Fruit fly (Drosophila melanogaster): ENCODE data around the gene CG32816.

The CG32816 gene

DNA sequence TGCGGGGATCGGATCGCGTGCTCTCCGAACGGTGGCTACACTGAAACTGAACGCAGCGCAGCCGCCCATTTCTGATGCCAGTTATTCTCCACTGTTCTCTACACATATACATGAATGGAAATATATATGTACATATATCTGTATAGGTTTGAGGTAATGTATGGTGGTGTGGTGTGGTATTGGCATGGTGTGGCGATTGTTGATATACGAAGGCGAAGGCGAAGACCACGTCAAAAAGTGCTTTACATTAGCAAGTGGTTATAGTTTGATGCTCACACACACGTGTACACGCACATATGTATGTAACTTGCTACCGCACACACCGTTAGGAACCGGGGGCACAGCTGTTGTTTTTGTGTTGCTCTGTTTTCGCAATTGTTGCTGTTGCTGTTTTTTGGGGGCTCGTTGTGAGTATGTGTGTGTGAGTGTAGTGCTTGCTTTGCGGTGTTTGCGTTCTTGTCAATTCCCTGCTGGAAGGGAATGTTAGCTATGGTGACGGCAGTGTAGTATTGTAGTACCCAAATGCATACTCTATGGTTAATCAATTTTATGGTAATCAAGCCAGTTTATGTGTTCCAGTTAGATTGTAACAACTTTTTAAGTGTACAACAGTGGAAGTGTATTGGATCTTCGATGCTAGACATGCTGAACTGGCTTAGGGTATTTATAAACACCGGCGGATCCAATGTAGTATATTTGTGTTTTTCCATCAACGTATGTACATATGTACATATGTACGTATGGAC, 23.1 kb upstream of the CG32816 start, which contains the start of gene CG17896 (continued):
- peak; percentile 99 for TF ChIP-seq Gug (GFP tag; IDR thresholded peaks at IDR 0.05)
- TF ChIP-seq CG34406 (GFP tag; optimal IDR thresholded peaks at IDR 0.05), result peak; percentile 96
- TF ChIP-seq cyc (GFP tag; optimal IDR thresholded peaks at IDR 0.05), result peak; percentile 99
- TF ChIP-seq Eip78C (GFP tag), result peak; percentile 99
- TF ChIP-seq CG16779 (tag; optimal IDR thresholded peaks at IDR 0.05), result peak; percentile 91
- peak; percentile 98 for TF ChIP-seq svp (GFP tag)
- TF ChIP-seq ss (GFP tag; optimal IDR thresholded peaks at IDR 0.05), result peak; percentile 93 to 96
- peak; percentile 98 for TF ChIP-seq net (GFP tag; optimal IDR thresholded peaks at IDR 0.05)
- TF ChIP-seq Ets96B (tag; optimal IDR thresholded peaks at IDR 0.05), result peak; percentile 96
- TF ChIP-seq lz (GFP tag; optimal IDR thresholded peaks at IDR 0.05), result peak; percentile 98
- peak; percentile 96 for TF ChIP-seq Eip93F (GFP tag; optimal IDR thresholded peaks at IDR 0.05)
- TF ChIP-seq CG15336 (GFP tag; IDR thresholded peaks at IDR 0.05), result peak; percentile 99
- peak; percentile 96 for TF ChIP-seq fd59A (GFP tag; optimal IDR thresholded peaks at IDR 0.05)
- TF ChIP-seq CG1621 (tag; optimal IDR thresholded peaks at IDR 0.05), result peak; percentile 98
- peak; percentile 99 for TF ChIP-seq fkh (GFP tag; optimal IDR thresholded peaks at IDR 0.05)
- peak; percentile 95 for TF ChIP-seq CG8632 (GFP tag; optimal IDR thresholded peaks at IDR 0.05)
- TF ChIP-seq CG6163 (GFP tag; IDR thresholded peaks at IDR 0.05), result peak; percentile 99
- peak; percentile 99 for TF ChIP-seq esn (GFP tag; optimal IDR thresholded peaks at IDR 0.05)
- peak; percentile 93 for TF ChIP-seq CG6854 (GFP tag; optimal IDR thresholded peaks at IDR 0.05)
- peak; percentile 97 for TF ChIP-seq CG3032 (tag; optimal IDR thresholded peaks at IDR 0.05)
- peak; percentile 97 for TF ChIP-seq vri (GFP tag; optimal IDR thresholded peaks at IDR 0.05)
- TF ChIP-seq Blimp-1 (GFP tag; optimal IDR thresholded peaks at IDR 0.05), result peak; percentile 89
- peak; percentile 97 to 98 for TF ChIP-seq salr (GFP tag; optimal IDR thresholded peaks at IDR 0.05)
- peak; percentile 99 for TF ChIP-seq Sox14 (GFP tag; optimal IDR thresholded peaks at IDR 0.05)
- TF ChIP-seq CG6808 (GFP tag; optimal IDR thresholded peaks at IDR 0.05), result peak; percentile 95
- TF ChIP-seq Sox102F (GFP tag; optimal IDR thresholded peaks at IDR 0.05), result peak; percentile 98
- TF ChIP-seq CG4318 (GFP tag; optimal IDR thresholded peaks at IDR 0.05), result peak; percentile 97
- peak; percentile 98 for TF ChIP-seq CG8119 (GFP tag; IDR thresholded peaks at IDR 0.05)
- peak; percentile 96 for TF ChIP-seq CG11762 (GFP tag; optimal IDR thresholded peaks at IDR 0.05; ENCODE audit: insufficient read depth)

DNA sequence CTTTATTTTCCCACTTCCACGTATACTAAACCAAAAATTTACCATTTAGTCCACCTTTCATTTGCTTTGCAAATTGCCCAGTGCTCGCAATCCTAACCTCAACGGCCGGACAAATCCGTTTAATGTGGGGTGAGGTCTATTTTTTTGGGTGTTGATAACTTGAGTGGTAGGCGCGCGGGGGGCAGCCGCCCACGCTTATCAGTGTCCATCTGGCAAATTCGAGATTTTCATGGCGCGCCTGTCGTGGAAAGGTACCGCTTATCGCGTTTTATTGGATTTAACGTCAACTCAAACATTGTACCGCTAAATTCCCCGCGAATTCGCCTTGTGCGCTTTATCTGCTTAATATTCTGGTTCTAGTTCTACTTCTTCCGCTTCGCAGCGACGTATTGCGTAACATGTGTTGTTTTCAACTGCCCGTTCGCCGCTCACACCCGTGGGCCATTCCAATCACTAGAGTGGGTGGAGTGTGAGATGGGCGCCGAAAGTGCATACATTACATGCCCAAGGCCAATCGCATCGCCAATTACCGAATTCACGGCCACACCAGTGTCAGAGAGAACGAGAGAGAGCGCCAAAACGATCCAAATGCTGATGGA, 22.3 kb upstream of the CG32816 start:
- TF ChIP-seq svp (GFP tag) (no peak), vri (GFP tag; optimal IDR thresholded peaks at IDR 0.05) (peak; percentile 92)

DNA sequence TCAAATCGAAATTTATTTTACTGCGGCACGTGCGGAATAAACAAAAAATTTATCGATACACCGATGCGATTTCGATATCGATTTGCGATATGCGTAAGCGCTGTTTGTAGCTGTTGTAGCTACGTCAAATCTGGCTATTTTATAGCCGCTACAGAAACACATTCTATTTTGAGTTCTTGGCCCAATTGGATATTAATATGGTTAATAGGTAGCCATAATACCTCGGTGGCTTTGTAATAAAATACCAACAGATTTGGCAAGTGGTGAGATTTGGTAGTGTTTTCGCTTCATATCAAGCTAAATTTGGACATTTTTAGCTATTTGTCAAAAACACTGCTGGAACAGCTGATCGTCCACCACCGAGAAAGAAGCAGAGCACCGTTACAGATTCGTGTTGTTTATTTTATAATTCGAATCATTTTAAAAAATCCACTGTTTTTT, 17.0 kb upstream of the CG32816 start, which contains the start of the genes CG18273 and CG3156:
TSS of gene CG18273 (minus strand) at position 65 of the 441 bp plus-strand sequence.
TSS of gene CG3156 (plus strand) at position 362 of the 441 bp plus-strand sequence.
- TF ChIP-seq Eip93F (GFP tag; optimal IDR thresholded peaks at IDR 0.05) (no peak), lz (GFP tag; optimal IDR thresholded peaks at IDR 0.05) (peak; percentile 1), esn (GFP tag; optimal IDR thresholded peaks at IDR 0.05) (peak; percentile 26), pdm3 (GFP tag; optimal IDR thresholded peaks at IDR 0.05) (no peak), CG3032 (tag; optimal IDR thresholded peaks at IDR 0.05) (peak; percentile 30), CG31627 (GFP tag; optimal IDR thresholded peaks at IDR 0.05) (peak; percentile 24)

DNA sequence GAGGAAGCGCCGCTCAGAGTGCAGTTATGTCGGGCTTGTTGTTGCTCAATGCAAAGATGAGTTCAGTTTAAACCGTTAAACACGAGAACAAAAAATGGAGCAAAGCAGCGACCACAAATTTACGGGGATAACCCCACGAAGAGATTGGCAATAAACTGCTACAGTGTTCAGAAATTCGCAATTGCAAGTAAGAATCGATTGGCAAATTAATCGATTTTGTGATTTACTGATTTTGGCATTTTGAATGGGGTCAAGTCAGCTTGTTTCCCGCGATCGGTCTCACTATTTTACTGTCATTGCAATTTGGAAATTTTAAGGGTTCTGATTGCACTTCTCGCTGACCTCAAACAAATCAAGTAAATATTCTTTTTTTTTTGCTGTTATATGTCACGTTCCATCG, 11.1 kb upstream of the CG32816 start, which contains the start of gene CG3176:
TSS of gene CG3176 (plus strand) at position 221 of the 400 bp plus-strand sequence.
- peak; percentile 17 for TF ChIP-seq achi (GFP tag; optimal IDR thresholded peaks at IDR 0.05)

Data from whole organism, prepupa.